Fruit fly (Drosophila melanogaster): ENCODE measurements around the gene CG31823.

The CG31823 gene

dm6 chr2L:15886187-15886586 lies 14.1 kb downstream of the CG31823 start (continued):
- TF ChIP-seq CG7368 (GFP tag; optimal IDR thresholded peaks at IDR 0.05) (no peak), Eip93F (GFP tag; optimal IDR thresholded peaks at IDR 0.05) (no peak), topi (GFP tag; optimal IDR thresholded peaks at IDR 0.05) (peak; percentile 38), Ets96B (tag; optimal IDR thresholded peaks at IDR 0.05) (no peak), Sox14 (GFP tag; optimal IDR thresholded peaks at IDR 0.05) (peak; percentile 16), esn (GFP tag; optimal IDR thresholded peaks at IDR 0.05) (no peak), CG6808 (GFP tag; optimal IDR thresholded peaks at IDR 0.05) (no peak)

dm6 chr2L:15883090-15883489 lies 17.2 kb downstream of the CG31823 start, which contains the start of gene CG44475:
TSS of gene CG44475 (minus strand) at chr2L:15883190.
- TF ChIP-seq Blimp-1 (GFP tag; optimal IDR thresholded peaks at IDR 0.05) (no peak), CG16779 (tag; optimal IDR thresholded peaks at IDR 0.05) (no peak), CG1621 (tag; optimal IDR thresholded peaks at IDR 0.05) (no peak), CG11762 (GFP tag; optimal IDR thresholded peaks at IDR 0.05; ENCODE audit: insufficient read depth) (no peak), CG4318 (GFP tag; optimal IDR thresholded peaks at IDR 0.05) (no peak), CG9139 (GFP tag; optimal IDR thresholded peaks at IDR 0.05) (no peak), topi (GFP tag; optimal IDR thresholded peaks at IDR 0.05) (no peak), salr (GFP tag; optimal IDR thresholded peaks at IDR 0.05) (no peak), CG3032 (tag; optimal IDR thresholded peaks at IDR 0.05) (no peak), CG8319 (GFP tag; optimal IDR thresholded peaks at IDR 0.05) (no peak), Sox102F (GFP tag; optimal IDR thresholded peaks at IDR 0.05) (no peak), acj6 (GFP tag; optimal IDR thresholded peaks at IDR 0.05) (no peak), svp (GFP tag) (no peak), eg (GFP tag; IDR thresholded peaks at IDR 0.05) (no peak), Sox15 (GFP tag; optimal IDR thresholded peaks at IDR 0.05) (no peak), spab (GFP tag; optimal IDR thresholded peaks at IDR 0.05) (no peak)

- TF ChIP-seq Met (GFP tag; optimal IDR thresholded peaks at IDR 0.05) (no peak), CG11902 (GFP tag; optimal IDR thresholded peaks at IDR 0.05) (no peak), dac (GFP tag; optimal IDR thresholded peaks at IDR 0.05) (no peak), CG8119 (GFP tag; IDR thresholded peaks at IDR 0.05) (no peak), CG11762 (GFP tag; optimal IDR thresholded peaks at IDR 0.05; ENCODE audit: insufficient read depth) (no peak), vri (GFP tag; optimal IDR thresholded peaks at IDR 0.05) (no peak), CG4318 (GFP tag; optimal IDR thresholded peaks at IDR 0.05) (no peak), CG8632 (GFP tag; optimal IDR thresholded peaks at IDR 0.05) (no peak), CG6854 (GFP tag; optimal IDR thresholded peaks at IDR 0.05) (no peak), ss (GFP tag; optimal IDR thresholded peaks at IDR 0.05) (no peak), Hr39 (GFP tag; optimal IDR thresholded peaks at IDR 0.05) (no peak), Gug (GFP tag; IDR thresholded peaks at IDR 0.05) (no peak), CG10669 (GFP tag; optimal IDR thresholded peaks at IDR 0.05) (no peak), cyc (GFP tag; optimal IDR thresholded peaks at IDR 0.05) (no peak), CG1621 (tag; optimal IDR thresholded peaks at IDR 0.05) (no peak), Eip78C (GFP tag) (no peak), Sox14 (GFP tag; optimal IDR thresholded peaks at IDR 0.05) (no peak), lz (GFP tag; optimal IDR thresholded peaks at IDR 0.05) (no peak)
Measured at dm6 chr2L:15880056-15880455, 20.3 kb downstream of the CG31823 start, which contains the start of gene CG7653. TSS of gene CG7653 (minus strand) at chr2L:15880156.

- TF ChIP-seq ss (GFP tag; optimal IDR thresholded peaks at IDR 0.05) (no peak), fkh (GFP tag; optimal IDR thresholded peaks at IDR 0.05) (no peak), Eip93F (GFP tag; optimal IDR thresholded peaks at IDR 0.05) (no peak), cyc (GFP tag; optimal IDR thresholded peaks at IDR 0.05) (no peak), CG16779 (tag; optimal IDR thresholded peaks at IDR 0.05) (no peak), CG8632 (GFP tag; optimal IDR thresholded peaks at IDR 0.05) (no peak), topi (GFP tag; optimal IDR thresholded peaks at IDR 0.05) (no peak), CG31627 (GFP tag; optimal IDR thresholded peaks at IDR 0.05) (no peak), CG32006 (GFP tag; optimal IDR thresholded peaks at IDR 0.05) (no peak), CG11902 (GFP tag; optimal IDR thresholded peaks at IDR 0.05) (no peak), Eip78C (GFP tag) (no peak), spab (GFP tag; optimal IDR thresholded peaks at IDR 0.05) (no peak)
Measured at dm6 chr2L:15865361-15865760, 35.0 kb downstream of the CG31823 start, which contains the start of gene CG42792. TSS of gene CG42792 (minus strand) at chr2L:15865461.

Data from whole organism, prepupa.